Worm (Caenorhabditis elegans) whole organism, young adult: ENCODE data around the gene col-33.

ENCODE experiments used
- B0019.2 ChIP-seq: fragments of 200-800 bp; sonication (Bioruptor generic); conservative IDR thresholded peaks from 2 replicates; pipeline ENCODE4 v1.3.6; 2022; ENCODE audit warnings: missing genetic modification reagents, missing genetic modification characterization, missing compliant biosample characterization
- C17E4.6 ChIP-seq: fragments of 200-800 bp; sonication (Bioruptor generic); IDR thresholded peaks from 2 replicates; pipeline ENCODE4 v1.3.6; 2022; ENCODE audit warnings: missing genetic modification reagents, missing genetic modification characterization, missing compliant biosample characterization
- D2030.7 ChIP-seq: fragments of 200-800 bp; sonication (Bioruptor generic); IDR thresholded peaks from 2 replicates; pipeline ENCODE4 v1.3.6; 2022; ENCODE audit warnings: missing genetic modification reagents, missing genetic modification characterization, missing compliant biosample characterization
- F23B12.7 ChIP-seq: sonication (generic microtip); optimal IDR thresholded peaks from 2 replicates; lab custom pipeline; 2017; ENCODE audit warnings: missing genetic modification characterization, mild to moderate bottlenecking, missing compliant biosample characterization, antibody characterized with exemption, moderate library complexity; ENCODE audit not compliant: insufficient read depth
- F52B5.7 ChIP-seq: sonication (generic microtip); optimal IDR thresholded peaks from 2 replicates; lab custom pipeline; 2016; ENCODE audit warnings: mild to moderate bottlenecking, missing genetic modification characterization, missing compliant biosample characterization
- K11D2.4 ChIP-seq: fragments of 200-800 bp; sonication (Bioruptor generic); IDR thresholded peaks from 2 replicates; pipeline ENCODE4 v1.3.6; 2022; ENCODE audit warnings: missing genetic modification reagents, missing genetic modification characterization, missing compliant biosample characterization
- K12H6.12 ChIP-seq: fragments of 200-800 bp; sonication (Bioruptor generic); optimal IDR thresholded peaks from 2 replicates; lab custom pipeline; 2018; ENCODE audit warnings: mild to moderate bottlenecking, missing genetic modification characterization, missing compliant biosample characterization
- T26A5.8 ChIP-seq: sonication (generic microtip); optimal IDR thresholded peaks from 2 replicates; lab custom pipeline; 2016; ENCODE audit warnings: missing genetic modification characterization, missing compliant biosample characterization
- Y53G8AR.9 ChIP-seq: fragments of 200-800 bp; sonication (Bioruptor generic); conservative IDR thresholded peaks from 2 replicates; pipeline ENCODE4 v1.3.6; 2022; ENCODE audit warnings: missing genetic modification reagents, missing genetic modification characterization, missing compliant biosample characterization
- Y79H2A.3 ChIP-seq: fragments of 200-800 bp; sonication (Bioruptor generic); conservative IDR thresholded peaks from 2 replicates; pipeline ENCODE4 v1.3.6; 2022; ENCODE audit warnings: missing genetic modification reagents, missing genetic modification characterization, missing compliant biosample characterization
- akir-1 ChIP-seq: fragments of 200-800 bp; sonication (Bioruptor generic); optimal IDR thresholded peaks from 2 replicates; lab custom pipeline; 2018; ENCODE audit warnings: mild to moderate bottlenecking, missing genetic modification characterization, moderate library complexity, missing compliant biosample characterization
- aptf-3 ChIP-seq: fragments of 200-800 bp; sonication (Bioruptor generic); IDR thresholded peaks from 2 replicates; pipeline ENCODE4 v1.3.6; 2022; ENCODE audit warnings: missing genetic modification characterization, missing compliant biosample characterization
- athp-1 ChIP-seq: sonication (generic microtip); optimal IDR thresholded peaks from 2 replicates; lab custom pipeline; 2017; ENCODE audit warnings: mild to moderate bottlenecking, missing genetic modification characterization, missing compliant biosample characterization
- attf-3 ChIP-seq: fragments of 200-800 bp; sonication (Bioruptor generic); conservative IDR thresholded peaks from 2 replicates; pipeline ENCODE4 v1.3.6; 2022; ENCODE audit warnings: missing genetic modification reagents, missing genetic modification characterization, missing compliant biosample characterization
- bed-1 ChIP-seq: fragments of 200-800 bp; sonication (Bioruptor generic); IDR thresholded peaks from 2 replicates; pipeline ENCODE4 v1.3.6; 2022; ENCODE audit warnings: missing genetic modification reagents, missing genetic modification characterization, missing compliant biosample characterization
- bed-2 ChIP-seq: fragments of 200-800 bp; sonication (Bioruptor generic); IDR thresholded peaks from 2 replicates; pipeline ENCODE4 v1.3.6; 2022; ENCODE audit warnings: missing genetic modification reagents, missing genetic modification characterization, missing compliant biosample characterization
- ccch-3 ChIP-seq: fragments of 200-800 bp; sonication (Bioruptor generic); optimal IDR thresholded peaks from 2 replicates; lab custom pipeline; 2018; ENCODE audit warnings: mild to moderate bottlenecking, missing genetic modification characterization, missing compliant biosample characterization
- ceh-27 ChIP-seq: fragments of 200-800 bp; sonication (Bioruptor generic); optimal IDR thresholded peaks from 2 replicates; lab custom pipeline; 2018; ENCODE audit warnings: mild to moderate bottlenecking, missing genetic modification characterization, moderate library complexity, missing compliant biosample characterization
- ceh-58 ChIP-seq: fragments of 200-800 bp; sonication (Bioruptor generic); IDR thresholded peaks from 2 replicates; pipeline ENCODE4 v1.3.6; 2022; ENCODE audit warnings: missing genetic modification characterization, missing compliant biosample characterization
- ceh-79 ChIP-seq: sonication (generic microtip); optimal IDR thresholded peaks from 2 replicates; lab custom pipeline; 2017; ENCODE audit warnings: mild to moderate bottlenecking, missing genetic modification characterization, missing compliant biosample characterization
- dox-1 ChIP-seq: fragments of 200-800 bp; sonication (Bioruptor generic); IDR thresholded peaks from 2 replicates; pipeline ENCODE4 v1.3.6; 2022; ENCODE audit warnings: missing genetic modification reagents, missing genetic modification characterization, missing compliant biosample characterization
- dpff-1 ChIP-seq: sonication (generic microtip); optimal IDR thresholded peaks from 2 replicates; lab custom pipeline; 2017; ENCODE audit warnings: mild to moderate bottlenecking, missing genetic modification characterization, missing compliant biosample characterization
- egl-18 ChIP-seq: fragments of 200-800 bp; sonication (Bioruptor generic); IDR thresholded peaks from 2 replicates; pipeline ENCODE4 v1.3.6; 2022; ENCODE audit warnings: missing genetic modification reagents, missing genetic modification characterization, missing compliant biosample characterization
- egrh-3 ChIP-seq: fragments of 200-800 bp; sonication (Bioruptor generic); IDR thresholded peaks from 2 replicates; pipeline ENCODE4 v1.3.6; 2022; ENCODE audit warnings: missing genetic modification reagents, missing genetic modification characterization, missing compliant biosample characterization
- hsf-1 ChIP-seq: fragments of 200-800 bp; sonication (Bioruptor generic); IDR thresholded peaks from 2 replicates; pipeline ENCODE4 v1.3.6; 2022; ENCODE audit warnings: missing genetic modification reagents, missing genetic modification characterization, missing compliant biosample characterization
- let-607 ChIP-seq, 2 experiments: fragments of 200-800 bp in 1 of 2; sonication (Bioruptor generic) in 1 of 2; sonication (generic microtip) in 1 of 2; optimal IDR thresholded peaks; 2 replicates each; lab custom pipeline; 2016 to 2018; ENCODE audit warnings: mild to moderate bottlenecking in 2 of 2, missing compliant biosample characterization in 2 of 2, missing genetic modification characterization in 2 of 2, moderate library complexity in 2 of 2, missing genotype in 1 of 2
- madf-3 ChIP-seq: fragments of 200-800 bp; sonication (Bioruptor generic); IDR thresholded peaks from 2 replicates; pipeline ENCODE4 v1.3.6; 2022; ENCODE audit warnings: missing genetic modification reagents, missing genetic modification characterization, missing compliant biosample characterization
- mcd-1 ChIP-seq: fragments of 200-800 bp; sonication (Bioruptor generic); IDR thresholded peaks from 2 replicates; pipeline ENCODE4 v1.3.6; 2022; ENCODE audit warnings: missing genetic modification reagents, missing genetic modification characterization, missing compliant biosample characterization
- nfya-1 ChIP-seq: sonication (generic microtip); optimal IDR thresholded peaks from 2 replicates; lab custom pipeline; 2017; ENCODE audit warnings: antibody characterized with exemption, missing compliant biosample characterization, missing genetic modification characterization, borderline replicate concordance; ENCODE audit not compliant: insufficient read depth
- nfyb-1 ChIP-seq: fragments of 200-800 bp; sonication (Bioruptor generic); IDR thresholded peaks from 2 replicates; pipeline ENCODE4 v1.3.6; 2022; ENCODE audit warnings: missing genetic modification reagents, missing genetic modification characterization, missing compliant biosample characterization
- nhr-80 ChIP-seq: sonication (generic microtip); optimal IDR thresholded peaks from 2 replicates; lab custom pipeline; 2016; ENCODE audit warnings: missing genetic modification characterization, missing compliant biosample characterization
- sea-2 ChIP-seq: fragments of 200-800 bp; sonication (Bioruptor generic); IDR thresholded peaks from 2 replicates; pipeline ENCODE4 v1.3.6; 2022; ENCODE audit warnings: missing genetic modification characterization, missing compliant biosample characterization
- snpc-1.3 ChIP-seq: sonication (generic microtip); optimal IDR thresholded peaks from 2 replicates; lab custom pipeline; 2017; ENCODE audit warnings: missing genetic modification characterization, mild to moderate bottlenecking, missing compliant biosample characterization, antibody characterized with exemption, moderate library complexity, missing genotype, missing genetic modification reagents; ENCODE audit not compliant: insufficient read depth
- somi-1 ChIP-seq: fragments of 200-800 bp; sonication (Bioruptor generic); optimal IDR thresholded peaks from 2 replicates; lab custom pipeline; 2018; ENCODE audit warnings: mild to moderate bottlenecking, missing genetic modification characterization, missing compliant biosample characterization
- sptf-2 ChIP-seq: fragments of 200-800 bp; sonication (Bioruptor generic); optimal IDR thresholded peaks from 2 replicates; lab custom pipeline; 2018; ENCODE audit warnings: mild to moderate bottlenecking, missing genetic modification characterization, missing compliant biosample characterization
- tbx-9 ChIP-seq: sonication (generic microtip); optimal IDR thresholded peaks from 2 replicates; lab custom pipeline; 2016; ENCODE audit warnings: borderline replicate concordance, missing genetic modification characterization, inconsistent platforms, missing compliant biosample characterization
- tlf-1 ChIP-seq: fragments of 200-800 bp; sonication (Bioruptor generic); optimal IDR thresholded peaks from 2 replicates; lab custom pipeline; 2018; ENCODE audit warnings: mild to moderate bottlenecking, missing genetic modification characterization, missing compliant biosample characterization
- zfh-2 ChIP-seq: fragments of 200-800 bp; sonication (Bioruptor generic); conservative IDR thresholded peaks from 2 replicates; pipeline ENCODE4 v1.3.6; 2022; ENCODE audit warnings: missing genetic modification reagents, missing genetic modification characterization, missing compliant biosample characterization
- zim-3 ChIP-seq: sonication (generic microtip); optimal IDR thresholded peaks from 2 replicates; lab custom pipeline; 2017; ENCODE audit warnings: mild to moderate bottlenecking, missing genetic modification characterization, moderate library complexity, missing compliant biosample characterization

col-33 gene

DNA sequence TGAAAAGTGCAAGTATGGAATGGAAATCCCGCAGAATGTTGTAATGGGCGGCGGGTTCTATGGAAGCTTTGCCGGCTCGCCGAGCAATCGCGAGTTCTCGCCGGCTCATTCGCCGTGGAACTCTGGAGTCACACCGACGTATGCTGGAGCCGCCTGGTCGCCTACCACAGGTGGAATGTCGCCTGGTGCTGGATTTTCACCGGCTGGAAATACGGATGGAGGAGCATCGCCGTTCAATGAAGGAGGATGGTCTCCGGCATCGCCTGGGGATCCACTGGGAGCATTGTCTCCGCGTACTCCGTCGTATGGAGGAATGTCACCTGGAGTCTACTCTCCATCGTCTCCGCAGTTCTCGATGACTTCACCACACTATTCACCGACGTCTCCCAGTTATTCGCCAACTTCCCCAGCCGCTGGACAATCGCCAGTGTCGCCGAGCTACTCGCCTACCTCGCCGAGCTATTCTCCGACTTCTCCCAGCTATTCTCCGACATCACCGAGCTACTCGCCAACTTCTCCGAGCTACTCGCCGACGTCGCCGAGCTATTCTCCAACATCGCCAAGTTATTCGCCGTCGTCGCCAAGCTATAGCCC, 8.0 kb upstream of the col-33 start:
- TF ChIP-seq tbx-9 (tag; lab: Kevin White, UChicago) (no peak), egrh-3 (peak; percentile 54; the same call in 1 of the 2 replicates), sptf-2 (peak; percentile 16), zfh-2 (GFP tag; lab: Robert Waterston, UW) (peak; percentile 67)

DNA sequence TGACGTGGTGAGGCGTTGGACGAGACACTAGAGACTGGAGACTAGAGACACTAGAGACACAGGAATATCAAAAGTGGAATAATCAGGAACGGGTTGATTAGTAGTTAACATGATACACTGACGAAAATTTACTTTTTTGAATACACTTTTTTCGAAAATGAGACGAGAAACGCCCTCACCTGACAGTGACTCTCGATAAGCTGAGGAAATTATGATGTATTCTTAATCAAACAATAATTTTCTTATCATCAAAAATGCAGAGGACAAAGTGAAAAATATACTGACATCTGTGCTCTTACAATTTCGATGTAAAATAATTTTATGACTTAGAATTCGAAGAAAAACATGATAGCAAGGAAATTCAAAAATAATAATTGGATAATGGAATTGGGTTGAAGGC, 3.7 kb upstream of the col-33 start:
- TF ChIP-seq zim-3 (tag; lab: Kevin White, UChicago), result no peak
- no peak for TF ChIP-seq Y79H2A.3 (GFP tag; lab: Robert Waterston, UW)
- TF ChIP-seq K12H6.12 (tag; lab: Kevin White, UChicago), result no peak
- TF ChIP-seq dox-1 (GFP tag; lab: Robert Waterston, UW), result 0 out of 2 replicates have a peak, but pooled peaks have one; percentile 40
- no peak for TF ChIP-seq C17E4.6 (GFP tag; lab: Robert Waterston, UW)
- no peak for TF ChIP-seq D2030.7 (GFP tag; lab: Robert Waterston, UW)
- no peak for TF ChIP-seq sea-2
- TF ChIP-seq akir-1 (GFP tag; lab: Kevin White, UChicago), result no peak
- no peak for TF ChIP-seq hsf-1
- no peak for TF ChIP-seq B0019.2 (GFP tag; lab: Robert Waterston, UW)
- no peak for TF ChIP-seq nfya-1 (tag; lab: Kevin White, UChicago)
- peak; percentile 45 for TF ChIP-seq nhr-80 (tag; lab: Kevin White, UChicago)
- TF ChIP-seq T26A5.8, result no peak
- TF ChIP-seq F23B12.7 (tag; lab: Kevin White, UChicago), result no peak
- no peak for TF ChIP-seq somi-1 (GFP tag; lab: Kevin White, UChicago)

- TF ChIP-seq egrh-3 (peak; percentile 97), aptf-3 (no peak), athp-1 (tag; lab: Kevin White, UChicago) (no peak), zfh-2 (GFP tag; lab: Robert Waterston, UW) (peak; percentile 96), snpc-1.3 (tag; lab: Kevin White, UChicago) (no peak), attf-3 (0 out of 2 replicates have a peak, but pooled peaks have one; percentile 1), egl-18 (GFP tag; lab: Robert Waterston, UW) (no peak)
- TF ChIP-seq, all 124 proteins: peak for 3
Observed at ce11 chrIV:4264649-4265048, 1.6 kb downstream of the col-33 start.

DNA sequence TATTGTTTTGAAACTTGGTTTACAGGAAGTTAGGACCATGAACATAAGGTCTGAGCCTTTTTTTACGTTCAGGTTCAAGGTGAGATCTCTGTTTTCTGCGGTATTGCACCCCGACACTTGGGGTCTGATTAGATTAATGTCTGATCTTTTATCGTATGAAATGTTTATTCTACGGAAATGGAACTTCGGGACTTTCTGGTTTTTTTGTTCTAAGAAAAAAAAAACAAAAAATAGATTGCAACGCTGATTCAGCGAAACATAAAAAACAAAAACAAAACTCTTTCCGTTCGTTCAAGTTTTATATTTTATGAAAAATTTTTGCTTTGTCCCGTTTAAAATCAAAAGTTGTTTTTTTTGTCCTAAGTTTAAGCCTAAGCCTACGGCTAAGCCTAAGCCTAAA, 2.1 kb downstream of the col-33 start, which contains the start of gene F36A4.5:
TSS of gene F36A4.5 (plus strand) at position 301 of the 400 bp plus-strand sequence.
- TF ChIP-seq ccch-3 (GFP tag; lab: Kevin White, UChicago) (no peak), bed-1 (GFP tag; lab: Robert Waterston, UW) (no peak), F52B5.7 (tag; lab: Kevin White, UChicago) (no peak), K11D2.4 (GFP tag; lab: Robert Waterston, UW) (no peak), nfyb-1 (GFP tag; lab: Robert Waterston, UW) (no peak), dpff-1 (tag; lab: Kevin White, UChicago) (no peak), ceh-27 (GFP tag; lab: Kevin White, UChicago) (no peak), bed-2 (GFP tag; lab: Robert Waterston, UW) (no peak), mcd-1 (no peak), attf-3 (no peak), ceh-79 (tag; lab: Kevin White, UChicago) (no peak), snpc-1.3 (tag; lab: Kevin White, UChicago) (no peak), let-607 (tag; optimal IDR thresholded peaks at IDR 0.05; lab: Kevin White, UChicago) (no peak), Y53G8AR.9 (GFP tag; lab: Robert Waterston, UW) (no peak), ceh-58 (no peak), madf-3 (GFP tag; lab: Robert Waterston, UW) (no peak), dox-1 (GFP tag; lab: Robert Waterston, UW) (no peak), tlf-1 (GFP tag; lab: Kevin White, UChicago) (no peak)
